Worm (Caenorhabditis elegans) whole organism, young adult: Measurements from ENCODE around the gene F27D9.7.

ENCODE experiments used
- F10E7.11 ChIP-seq: sonication (generic microtip); optimal IDR thresholded peaks from 2 replicates; lab custom pipeline; 2017; ENCODE audit warnings: mild to moderate bottlenecking, missing genetic modification characterization, moderate library complexity, missing compliant biosample characterization
- F23B12.7 ChIP-seq: sonication (generic microtip); optimal IDR thresholded peaks from 2 replicates; lab custom pipeline; 2017; ENCODE audit warnings: missing genetic modification characterization, mild to moderate bottlenecking, missing compliant biosample characterization, antibody characterized with exemption, moderate library complexity; ENCODE audit not compliant: insufficient read depth
- ama-1 ChIP-seq, 3 experiments: fragments of 150-350 bp in 1 of 3; sonication (generic microtip) in 2 of 3; optimal IDR thresholded peaks; 2 replicates each; lab custom pipeline; 2014 to 2018; ENCODE audit warnings: missing biosample characterization in 2 of 3, missing genetic modification characterization in 2 of 3, missing genetic modification reagents in 2 of 3
- attf-6 ChIP-seq: fragments of 200-800 bp; sonication (Bioruptor generic); IDR thresholded peaks from 2 replicates; pipeline ENCODE4 v1.3.6; 2022; ENCODE audit warnings: missing genetic modification reagents, missing genetic modification characterization, missing compliant biosample characterization
- cebp-2 ChIP-seq: fragments of 200-800 bp; sonication (Bioruptor generic); IDR thresholded peaks from 2 replicates; pipeline ENCODE4 v1.3.6; 2022; ENCODE audit warnings: missing genetic modification characterization, missing compliant biosample characterization
- ceh-100 ChIP-seq: fragments of 200-800 bp; sonication (Bioruptor generic); IDR thresholded peaks from 2 replicates; pipeline ENCODE4 v1.3.6; 2022; ENCODE audit warnings: missing genetic modification reagents, missing genetic modification characterization, missing compliant biosample characterization
- ceh-40 ChIP-seq: fragments of 200-800 bp; sonication (Bioruptor generic); IDR thresholded peaks from 2 replicates; pipeline ENCODE4 v1.3.6; 2022; ENCODE audit warnings: missing genetic modification characterization, missing compliant biosample characterization
- ekl-4 ChIP-seq: fragments of 200-800 bp; sonication (Bioruptor generic); IDR thresholded peaks from 2 replicates; pipeline ENCODE4 v1.3.6; 2022; ENCODE audit warnings: missing genetic modification reagents, missing genetic modification characterization, missing compliant biosample characterization
- hlh-12 ChIP-seq: sonication (generic microtip); optimal IDR thresholded peaks from 2 replicates; lab custom pipeline; 2016; ENCODE audit warnings: missing genetic modification characterization, missing compliant biosample characterization
- nfya-1 ChIP-seq: sonication (generic microtip); optimal IDR thresholded peaks from 2 replicates; lab custom pipeline; 2017; ENCODE audit warnings: antibody characterized with exemption, missing compliant biosample characterization, missing genetic modification characterization, borderline replicate concordance; ENCODE audit not compliant: insufficient read depth
- nhr-27 ChIP-seq: fragments of 200-800 bp; sonication (Bioruptor generic); optimal IDR thresholded peaks from 2 replicates; lab custom pipeline; 2018; ENCODE audit warnings: mild to moderate bottlenecking, missing genetic modification characterization, moderate library complexity, missing compliant biosample characterization
- pha-4 ChIP-seq: fragments of 150-350 bp; sonication (generic microtip); optimal IDR thresholded peaks from 2 replicates; lab custom pipeline; 2014; ENCODE audit warnings: missing biosample characterization, missing genetic modification reagents, missing genetic modification characterization
- ztf-22 ChIP-seq: fragments of 200-800 bp; sonication (Bioruptor generic); optimal IDR thresholded peaks from 2 replicates; lab custom pipeline; 2018; ENCODE audit warnings: mild to moderate bottlenecking, missing genetic modification characterization, moderate library complexity, missing compliant biosample characterization

ce11 chrX:7718972-7719371, 48.4 kb upstream of the F27D9.7 start, which contains the start of gene K09F5.6:
- no peak for TF ChIP-seq nfya-1 (tag; lab: Kevin White, UChicago)
- no peak for TF ChIP-seq pha-4 (tag; lab: Kevin White, UChicago)
- TF ChIP-seq ceh-40: no peak
- TF ChIP-seq ztf-22 (GFP tag; lab: Kevin White, UChicago): no peak
- no peak for TF ChIP-seq attf-6 (GFP tag; lab: Robert Waterston, UW)
- TF ChIP-seq F23B12.7 (tag; lab: Kevin White, UChicago): no peak
- no peak for TF ChIP-seq ama-1 (optimal IDR thresholded peaks at IDR 0.05; lab: Kevin White, UChicago)
- TF ChIP-seq ama-1 (GFP tag; optimal IDR thresholded peaks at IDR 0.05; lab: Kevin White, UChicago): no peak
- no peak for TF ChIP-seq hlh-12 (tag; lab: Kevin White, UChicago)
- no peak for TF ChIP-seq nhr-27
- TF ChIP-seq cebp-2 (GFP tag; lab: Robert Waterston, UW): no peak
- TF ChIP-seq F10E7.11: no peak
- TF ChIP-seq ceh-100 (GFP tag; lab: Robert Waterston, UW): no peak
- no peak for TF ChIP-seq ekl-4
